Worm (Caenorhabditis elegans) whole organism, mixed stage, embryonic: Measurements from ENCODE around the gene C02F5.10.

Source experiments
- elt-3 ChIP-seq: fragments of 150-350 bp; optimal IDR thresholded peaks from 2 replicates; lab custom pipeline; 2014; ENCODE audit warnings: missing biosample characterization, missing genetic modification characterization
- mep-1 ChIP-seq: fragments of 150-350 bp; optimal IDR thresholded peaks from 2 replicates; lab custom pipeline; 2017; ENCODE audit warnings: missing biosample characterization, missing genetic modification reagents, missing genetic modification characterization, inconsistent platforms
- nhr-28 ChIP-seq: fragments of 150-350 bp; optimal IDR thresholded peaks from 2 replicates; lab custom pipeline; 2014; ENCODE audit warnings: missing biosample characterization, missing genetic modification characterization
- nhr-76 ChIP-seq: sonication (generic microtip); optimal IDR thresholded peaks from 2 replicates; lab custom pipeline; 2017; ENCODE audit warnings: missing biosample characterization, missing genetic modification characterization
- pha-4 ChIP-seq: fragments of 150-350 bp; optimal IDR thresholded peaks from 2 replicates; lab custom pipeline; 2018; ENCODE audit warnings: missing biosample characterization, missing genetic modification reagents, missing genetic modification characterization
- sptf-1 ChIP-seq: sonication (generic microtip); optimal IDR thresholded peaks from 2 replicates; lab custom pipeline; 2017; ENCODE audit warnings: mild to moderate bottlenecking, missing genetic modification characterization, moderate library complexity, missing compliant biosample characterization
- unc-120 ChIP-seq: sonication (generic microtip); optimal IDR thresholded peaks from 2 replicates; lab custom pipeline; 2017; ENCODE audit warnings: missing genetic modification characterization, missing compliant biosample characterization; ENCODE audit not compliant: poor library complexity, severe bottlenecking

Gene C02F5.10

ce11 chrIII:8199060-8199459 is 50.2 kb downstream of the C02F5.10 start:
- TF ChIP-seq sptf-1 (tag; lab: Kevin White, UChicago) (no peak), mep-1 (tag; lab: Kevin White, UChicago) (no peak), nhr-76 (tag; lab: Kevin White, UChicago) (no peak), elt-3 (tag; lab: Kevin White, UChicago) (no peak), pha-4 (no peak), nhr-28 (tag; lab: Kevin White, UChicago) (no peak), unc-120 (no peak)
